Worm (Caenorhabditis elegans) whole organism, early embryonic: Measurements from ENCODE around the gene F14E5.8.

ENCODE experiments used
- B0310.2 ChIP-seq: sonication (generic microtip); optimal IDR thresholded peaks from 2 replicates; lab custom pipeline; 2016; ENCODE audit warnings: mild to moderate bottlenecking, missing genetic modification characterization, missing compliant biosample characterization
- ama-1 ChIP-seq: fragments of 150-350 bp; optimal IDR thresholded peaks from 2 replicates; lab custom pipeline; 2014
- ets-7 ChIP-seq: sonication (generic microtip); optimal IDR thresholded peaks from 2 replicates; lab custom pipeline; 2016; ENCODE audit warnings: missing genotype, missing genetic modification characterization, missing compliant biosample characterization
- flt-1 ChIP-seq: fragments of 200-800 bp; sonication (Bioruptor generic); IDR thresholded peaks from 2 replicates; pipeline ENCODE4 v1.3.6; 2022; ENCODE audit warnings: missing genetic modification characterization, missing compliant biosample characterization
- hmbx-1 ChIP-seq: sonication (generic microtip); optimal IDR thresholded peaks from 2 replicates; lab custom pipeline; 2016; ENCODE audit warnings: mild to moderate bottlenecking, missing genetic modification characterization, missing compliant biosample characterization
- hmg-4 ChIP-seq: fragments of 200-800 bp; sonication (Bioruptor generic); optimal IDR thresholded peaks from 2 replicates; lab custom pipeline; 2018; ENCODE audit warnings: mild to moderate bottlenecking, missing genetic modification characterization, missing compliant biosample characterization
- pes-1 ChIP-seq: fragments of 200-800 bp; sonication (Bioruptor generic); IDR thresholded peaks from 2 replicates; pipeline ENCODE4 v1.3.6; 2022; ENCODE audit warnings: missing genetic modification reagents, missing genetic modification characterization, missing compliant biosample characterization
- scrt-1 ChIP-seq: fragments of 200-800 bp; sonication (Bioruptor generic); IDR thresholded peaks from 2 replicates; pipeline ENCODE4 v1.3.6; 2022; ENCODE audit warnings: missing genetic modification characterization, missing compliant biosample characterization
- sea-1 ChIP-seq: fragments of 200-800 bp; sonication (Bioruptor generic); conservative IDR thresholded peaks from 2 replicates; pipeline ENCODE4 v1.3.6; 2022; ENCODE audit warnings: missing genetic modification characterization, missing compliant biosample characterization
- tra-4 ChIP-seq: sonication (generic microtip); optimal IDR thresholded peaks from 2 replicates; lab custom pipeline; 2017; ENCODE audit warnings: missing genetic modification characterization, missing compliant biosample characterization

- no peak for TF ChIP-seq B0310.2
- TF ChIP-seq tra-4 (tag; lab: Kevin White, UChicago) = no peak
- no peak for TF ChIP-seq hmg-4
- no peak for TF ChIP-seq ama-1 (lab: Kevin White, UChicago)
- no peak for TF ChIP-seq ets-7 (tag; lab: Kevin White, UChicago)
- no peak for TF ChIP-seq hmbx-1
- no peak for TF ChIP-seq sea-1 (GFP tag; lab: Robert Waterston, UW)
- no peak for TF ChIP-seq pes-1
- no peak for TF ChIP-seq scrt-1 (GFP tag; lab: Robert Waterston, UW)
- no peak for TF ChIP-seq flt-1 (GFP tag; lab: Robert Waterston, UW)
Measured at ce11 chrII:8437035-8437434, 17.1 kb downstream of the F14E5.8 start, which contains the start of gene acp-3.
